Fruit fly (Drosophila melanogaster): ENCODE results near the gene Eig71Ef.

DNA sequence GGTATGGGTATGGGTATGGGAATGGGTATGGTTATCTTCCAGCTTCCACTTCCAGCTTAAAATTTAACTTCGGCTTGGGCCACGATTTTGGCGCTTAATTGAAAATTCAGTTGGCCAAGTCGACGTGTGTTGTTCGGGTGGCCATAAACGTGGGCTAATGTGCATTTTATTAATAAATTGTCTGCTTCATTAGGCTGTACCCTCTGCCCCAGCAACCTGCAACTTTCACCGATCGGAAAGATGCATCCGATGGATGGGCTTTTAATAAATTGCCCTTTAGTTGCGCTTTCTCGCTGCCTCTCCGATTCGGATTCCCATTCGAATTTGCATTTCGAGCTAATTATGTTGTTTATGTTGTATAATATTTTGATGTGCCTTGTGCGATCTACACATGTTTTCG, 38.0 kb upstream of the Eig71Ef start:
- TF ChIP-seq CTCF (optimal IDR thresholded peaks at IDR 0.05) (no peak), CG8478 (optimal IDR thresholded peaks at IDR 0.05) (no peak)

Data from S2 (cell line).